Fruit fly (Drosophila melanogaster): Measurements from ENCODE around the gene CG6908.

Gene CG6908

DNA sequence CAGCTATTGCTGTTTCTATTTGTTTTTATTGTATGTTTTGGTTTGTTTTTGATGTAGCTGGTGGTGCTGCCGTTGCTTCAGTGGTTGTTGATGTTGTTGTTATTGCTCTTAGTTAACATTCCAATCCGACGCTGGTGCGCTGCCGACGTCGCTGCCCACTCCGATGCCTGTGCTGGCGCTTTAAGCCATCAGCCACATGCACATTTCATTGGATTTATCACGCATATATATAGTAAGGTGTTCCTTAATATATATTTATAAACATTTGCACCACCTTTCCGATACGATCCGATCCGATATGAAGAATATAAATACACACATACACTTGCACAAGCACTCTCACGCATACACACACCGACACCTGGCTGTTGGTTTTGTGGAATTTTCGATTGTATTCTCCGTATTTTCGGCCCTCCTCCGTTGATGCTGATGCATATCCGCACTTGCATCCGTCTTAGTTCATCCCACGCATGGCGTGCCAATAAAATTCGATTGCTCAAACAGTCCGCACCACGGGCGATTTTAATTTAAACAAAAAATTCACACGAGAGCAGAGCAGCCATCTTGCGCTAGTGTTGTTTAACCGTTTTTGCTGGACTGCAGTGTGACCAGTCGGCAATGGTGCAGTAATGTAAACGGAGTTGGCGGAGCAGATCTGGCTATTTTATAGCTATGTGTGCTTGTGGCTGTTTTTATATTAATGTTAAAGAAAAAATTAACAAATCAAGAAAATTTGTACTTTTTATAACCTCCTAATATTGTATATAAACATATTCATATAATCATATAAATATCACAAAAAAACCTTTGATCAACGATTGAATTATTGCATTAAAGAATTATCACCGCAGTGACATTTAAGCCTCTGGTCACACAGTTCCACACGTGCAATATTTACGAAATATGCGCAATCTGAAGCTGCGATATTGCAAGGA lies 39.5 kb downstream of the CG6908 start, which contains the start of the genes Csk and Elp1 (continued):
- TF ChIP-seq sqz (GFP tag; optimal IDR thresholded peaks at IDR 0.05) (peak; percentile 20), sima (GFP tag; optimal IDR thresholded peaks at IDR 0.05) (no peak), ro (GFP tag; IDR thresholded peaks at IDR 0.05) (no peak), ap (GFP tag; IDR thresholded peaks at IDR 0.05) (no peak), wor (GFP tag; IDR thresholded peaks at IDR 0.05) (no peak), CG7928 (GFP tag; optimal IDR thresholded peaks at IDR 0.05) (no peak), CG1792 (GFP tag; optimal IDR thresholded peaks at IDR 0.05) (peak; percentile 14), nom (GFP tag; optimal IDR thresholded peaks at IDR 0.05) (peak; percentile 44), fd102C (GFP tag; optimal IDR thresholded peaks at IDR 0.05) (peak; percentile 34), yki (optimal IDR thresholded peaks at IDR 0.05) (no peak), CG1647 (GFP tag; optimal IDR thresholded peaks at IDR 0.05) (peak; percentile 36), CG12942 (GFP tag; optimal IDR thresholded peaks at IDR 0.05) (peak; percentile 56), Ssrp (tag; optimal IDR thresholded peaks at IDR 0.05) (peak; percentile 56), odd (GFP tag; optimal IDR thresholded peaks at IDR 0.05) (no peak), hkb (optimal IDR thresholded peaks at IDR 0.05) (peak; percentile 64), hkb (GFP tag; IDR thresholded peaks at IDR 0.05) (no peak), Deaf1 (tag; optimal IDR thresholded peaks at IDR 0.05) (peak; percentile 16), CG6654 (GFP tag; optimal IDR thresholded peaks at IDR 0.05) (no peak), CG9727 (GFP tag; optimal IDR thresholded peaks at IDR 0.05) (peak; percentile 65), CTCF (GFP tag; optimal IDR thresholded peaks at IDR 0.05) (no peak), CG9797 (GFP tag; optimal IDR thresholded peaks at IDR 0.05) (peak; percentile 96), CG12744 (GFP tag; optimal IDR thresholded peaks at IDR 0.05) (no peak), CG2120 (GFP tag; optimal IDR thresholded peaks at IDR 0.05) (peak; percentile 64), CG16863 (GFP tag; optimal IDR thresholded peaks at IDR 0.05) (no peak), Sin3A (optimal IDR thresholded peaks at IDR 0.05) (peak; percentile 82), HHEX (GFP tag; optimal IDR thresholded peaks at IDR 0.05) (peak; percentile 26), CG17186 (GFP tag; optimal IDR thresholded peaks at IDR 0.05) (peak; percentile 41), ind (GFP tag; optimal IDR thresholded peaks at IDR 0.05) (peak; percentile 50), Hr3 (GFP tag; optimal IDR thresholded peaks at IDR 0.05) (peak; percentile 58), CG10431 (GFP tag; optimal IDR thresholded peaks at IDR 0.05) (no peak), Sox100B (GFP tag; optimal IDR thresholded peaks at IDR 0.05) (peak; percentile 59), shn (GFP tag; optimal IDR thresholded peaks at IDR 0.05) (peak; percentile 14), run (tag; optimal IDR thresholded peaks at IDR 0.05) (peak; percentile 18), CG1529 (GFP tag; optimal IDR thresholded peaks at IDR 0.05) (no peak), CG10274 (GFP tag; optimal IDR thresholded peaks at IDR 0.05) (no peak), fd96Cb (tag; optimal IDR thresholded peaks at IDR 0.05) (peak; percentile 7), CG31224 (GFP tag; IDR thresholded peaks at IDR 0.05) (no peak), gsb (GFP tag; IDR thresholded peaks at IDR 0.05) (no peak), nau (GFP tag; optimal IDR thresholded peaks at IDR 0.05) (no peak), luna (GFP tag; optimal IDR thresholded peaks at IDR 0.05) (no peak), HmgZ (tag; optimal IDR thresholded peaks at IDR 0.05) (peak; percentile 75), chinmo (GFP tag; IDR thresholded peaks at IDR 0.05; ENCODE audit: partially characterized antibody) (0 out of 4 replicates have a peak, but pooled peaks have one; percentile 30), NC2β (GFP tag; optimal IDR thresholded peaks at IDR 0.05) (no peak), twi (tag; optimal IDR thresholded peaks at IDR 0.05) (peak; percentile 73), CG4617 (GFP tag; optimal IDR thresholded peaks at IDR 0.05; ENCODE audit: borderline replicate concordance) (peak; percentile 79), Bteb2 (GFP tag; optimal IDR thresholded peaks at IDR 0.05) (no peak), Dll (GFP tag; IDR thresholded peaks at IDR 0.05; ENCODE audit: partially characterized antibody) (no peak), CG17328 (GFP tag; IDR thresholded peaks at IDR 0.05) (no peak), oc (tag; optimal IDR thresholded peaks at IDR 0.05) (no peak), CG6175 (GFP tag; IDR thresholded peaks at IDR 0.05) (no peak), wdn (GFP tag; IDR thresholded peaks at IDR 0.05) (no peak)
